Worm (Caenorhabditis elegans) whole organism, L4 larva: Measurements from ENCODE around the gene trpp-3.

Experiments
- F49E8.2 ChIP-seq: sonication (generic microtip); optimal IDR thresholded peaks from 2 replicates; lab custom pipeline; 2016; ENCODE audit warnings: missing compliant biosample characterization, mild to moderate bottlenecking, missing genetic modification characterization, borderline replicate concordance
- aha-1 ChIP-seq: fragments of 150-350 bp; peaks from one replicate; lab custom pipeline; 2014; ENCODE audit warnings: missing biosample characterization, missing genetic modification characterization
- ama-1 ChIP-seq: fragments of 150-350 bp; optimal IDR thresholded peaks from 2 replicates; lab custom pipeline; 2014; ENCODE audit warnings: inconsistent platforms, mixed read lengths
- ceh-44 ChIP-seq: fragments of 200-800 bp; sonication (Bioruptor generic); IDR thresholded peaks from 2 replicates; pipeline ENCODE4 v1.3.6; 2022; ENCODE audit warnings: missing genetic modification reagents, missing genetic modification characterization, missing compliant biosample characterization
- dpl-1 ChIP-seq: fragments of 150-350 bp; optimal IDR thresholded peaks from 2 replicates; lab custom pipeline; 2014; ENCODE audit warnings: missing biosample characterization, missing genetic modification reagents, missing genetic modification characterization
- egl-27 ChIP-seq: sonication (generic microtip); optimal IDR thresholded peaks from 3 replicates; lab custom pipeline; 2017; ENCODE audit warnings: missing biosample characterization, missing genetic modification reagents, missing genetic modification characterization
- fkh-10 ChIP-seq: fragments of 150-350 bp; optimal IDR thresholded peaks from 2 replicates; lab custom pipeline; 2014; ENCODE audit warnings: missing biosample characterization, missing genetic modification reagents, missing genetic modification characterization
- madf-9 ChIP-seq: fragments of 200-800 bp; sonication (Bioruptor generic); conservative IDR thresholded peaks from 2 replicates; pipeline ENCODE4 v1.3.6; 2022; ENCODE audit warnings: missing genetic modification reagents, missing genetic modification characterization, missing compliant biosample characterization
- spr-3 ChIP-seq: fragments of 200-800 bp; sonication (Bioruptor generic); optimal IDR thresholded peaks from 2 replicates; lab custom pipeline; 2018; ENCODE audit warnings: mild to moderate bottlenecking, missing genetic modification characterization, missing compliant biosample characterization

ce11 chrIII:9561158-9561557, 35.8 kb downstream of the trpp-3 start, which contains the start of gene C48B4.8:
- TF ChIP-seq fkh-10 (GFP tag; lab: Kevin White, UChicago) (no peak), F49E8.2 (tag; lab: Kevin White, UChicago) (no peak), madf-9 (GFP tag; lab: Robert Waterston, UW) (no peak), dpl-1 (no peak), egl-27 (tag; lab: Kevin White, UChicago) (no peak), ceh-44 (GFP tag; lab: Robert Waterston, UW) (no peak), ama-1 (lab: Kevin White, UChicago) (no peak), spr-3 (GFP tag; lab: Kevin White, UChicago) (no peak), aha-1 (no peak)
